Worm (Caenorhabditis elegans): ENCODE data around the gene prmt-6.

DNA sequence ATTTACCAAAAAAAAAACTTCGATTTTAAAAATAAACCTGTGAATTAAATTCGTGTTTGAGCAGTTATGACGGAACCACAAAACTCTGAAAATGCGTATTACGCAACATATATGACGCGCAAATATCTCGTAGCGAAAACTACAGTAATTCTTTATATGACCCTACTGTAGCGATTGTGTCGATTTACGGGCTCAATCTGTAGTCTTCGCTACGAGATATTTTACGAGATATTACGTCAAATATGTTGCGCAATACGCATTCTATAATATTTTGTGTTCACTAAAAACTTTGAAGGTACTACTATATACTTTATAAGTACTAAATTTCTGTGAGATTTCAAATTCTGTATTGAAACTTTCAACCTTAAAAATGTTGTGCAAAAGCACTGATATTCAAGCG lies 6.7 kb downstream of the prmt-6 start:
- TF ChIP-seq fkh-2 (tag; optimal IDR thresholded peaks at IDR 0.05) (no peak), nhr-76 (tag; optimal IDR thresholded peaks at IDR 0.05) (no peak), ZK546.5 (tag; optimal IDR thresholded peaks at IDR 0.05) (no peak), ceh-28 (tag; optimal IDR thresholded peaks at IDR 0.05) (no peak), lsy-12 (tag; optimal IDR thresholded peaks at IDR 0.05) (no peak)

All from whole organism, L3 larva.